Worm (Caenorhabditis elegans): Measurements from ENCODE around the gene F55C9.5.

- TF ChIP-seq W03F9.2 (tag; optimal IDR thresholded peaks at IDR 0.05) (no peak), him-1 (tag; optimal IDR thresholded peaks at IDR 0.05) (no peak), dao-5 (tag; optimal IDR thresholded peaks at IDR 0.05) (no peak)
These were observed 41.9 kb downstream of the F55C9.5 start, which contains the start of gene str-81 for ce11 chrV:19250983-19251382.

All from whole organism, L4/young adult.